Worm (Caenorhabditis elegans) whole organism, L1 larva: ENCODE measurements around the gene ZK105.1.

Experiments
- ceh-88 ChIP-seq: fragments of 200-800 bp; sonication (Bioruptor generic); IDR thresholded peaks from 2 replicates; pipeline ENCODE4 v1.3.6; 2022; ENCODE audit warnings: missing genetic modification characterization, missing compliant biosample characterization
- ces-1 ChIP-seq: fragments of 150-350 bp; optimal IDR thresholded peaks from 2 replicates; lab custom pipeline; 2014; ENCODE audit warnings: missing biosample characterization, missing genetic modification reagents, missing genetic modification characterization
- ets-5 ChIP-seq: fragments of 200-800 bp; sonication (Bioruptor generic); IDR thresholded peaks from 2 replicates; pipeline ENCODE4 v1.3.6; 2022; ENCODE audit warnings: missing genetic modification characterization, missing compliant biosample characterization
- lin-39 ChIP-seq: fragments of 150-350 bp; optimal IDR thresholded peaks from 2 replicates; lab custom pipeline; 2014; ENCODE audit warnings: missing biosample characterization, missing genetic modification reagents, missing genetic modification characterization
- nhr-76 ChIP-seq: sonication (generic microtip); optimal IDR thresholded peaks from 2 replicates; lab custom pipeline; 2017; ENCODE audit warnings: missing biosample characterization, missing genetic modification characterization
- skn-1 ChIP-seq: fragments of 150-350 bp; optimal IDR thresholded peaks from 2 replicates; lab custom pipeline; 2014; ENCODE audit warnings: missing biosample characterization, missing genetic modification characterization

DNA sequence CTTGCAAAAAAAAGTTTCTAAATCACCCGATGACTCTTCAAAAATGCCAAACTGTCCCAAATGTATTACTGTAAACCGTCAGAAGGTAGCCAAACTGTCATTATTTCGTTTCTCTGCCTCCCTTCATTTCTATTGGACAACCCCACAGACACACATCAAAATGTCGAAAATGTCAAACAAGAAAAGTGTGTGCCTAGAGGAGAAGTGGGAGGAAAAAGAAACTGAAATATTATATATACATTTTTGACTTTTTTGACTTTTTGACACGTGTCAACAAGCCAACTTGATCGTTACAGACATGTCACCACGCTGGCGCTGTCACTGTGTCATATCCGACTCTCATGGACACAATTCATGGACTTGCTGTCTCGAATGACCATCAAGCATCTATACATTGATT, 35.9 kb downstream of the ZK105.1 start:
- TF ChIP-seq ces-1 (GFP tag; lab: Kevin White, UChicago), result no peak
- no peak for TF ChIP-seq ceh-88 (GFP tag; lab: Robert Waterston, UW)
- TF ChIP-seq nhr-76, result no peak
- no peak for TF ChIP-seq skn-1 (tag; lab: Kevin White, UChicago)
- TF ChIP-seq lin-39 (tag; lab: Kevin White, UChicago), result no peak
- TF ChIP-seq ets-5 (GFP tag; lab: Robert Waterston, UW), result no peak
